Fruit fly (Drosophila melanogaster) whole organism, embryonic: ENCODE data around the gene mdlc.

ENCODE experiments used
- B-H2 ChIP-seq: fragments of 200-800 bp; sonication (Bioruptor generic); optimal IDR thresholded peaks from 2 replicates; lab custom pipeline; 2018; ENCODE audit warnings: missing biosample characterization, mild to moderate bottlenecking, missing genetic modification characterization
- BEAF-32 ChIP-seq: fragments of 200-800 bp; sonication (Bioruptor generic); optimal IDR thresholded peaks from 3 replicates; lab custom pipeline; 2017; ENCODE audit warnings: missing biosample characterization, missing genetic modification characterization, mild to moderate bottlenecking, moderate library complexity, missing genetic modification reagents
- Bgb ChIP-seq: fragments of 200-800 bp; sonication (Bioruptor generic); IDR thresholded peaks from 2 replicates; pipeline ENCODE4 v1.3.6; 2022; ENCODE audit warnings: missing biosample characterization, missing genetic modification characterization; ENCODE audit not compliant: partially characterized antibody
- CG10267 ChIP-seq: fragments of 200-800 bp; sonication (Bioruptor generic); optimal IDR thresholded peaks from 2 replicates; lab custom pipeline; 2018; ENCODE audit warnings: missing biosample characterization, mild to moderate bottlenecking, missing genetic modification characterization, moderate library complexity
- CG1233 ChIP-seq: fragments of 200-800 bp; sonication (Bioruptor generic); optimal IDR thresholded peaks from 4 replicates; lab custom pipeline; 2018; ENCODE audit warnings: missing biosample characterization, mild to moderate bottlenecking, missing genetic modification characterization
- CG12942 ChIP-seq: fragments of 200-800 bp; sonication (Bioruptor generic); optimal IDR thresholded peaks from 3 replicates; lab custom pipeline; 2016; ENCODE audit warnings: missing biosample characterization, missing genetic modification characterization
- CG16863 ChIP-seq: fragments of 200-800 bp; sonication (Bioruptor generic); optimal IDR thresholded peaks from 3 replicates; lab custom pipeline; 2016; ENCODE audit warnings: missing biosample characterization, missing genetic modification characterization
- CG17361 ChIP-seq: fragments of 200-800 bp; sonication (Bioruptor generic); IDR thresholded peaks from 3 replicates; pipeline ENCODE4 v1.3.6; 2022; ENCODE audit warnings: missing biosample characterization, missing genetic modification characterization
- CG2120 ChIP-seq: fragments of 200-800 bp; sonication (Bioruptor generic); optimal IDR thresholded peaks from 3 replicates; lab custom pipeline; 2016; ENCODE audit warnings: missing biosample characterization, missing genetic modification characterization
- CG2875 ChIP-seq: fragments of 200-800 bp; sonication (Bioruptor generic); optimal IDR thresholded peaks from 2 replicates; lab custom pipeline; 2017; ENCODE audit warnings: missing biosample characterization, mild to moderate bottlenecking, missing genetic modification characterization, missing genetic modification reagents
- CG3163 ChIP-seq: fragments of 200-800 bp; sonication (Bioruptor generic); optimal IDR thresholded peaks from 3 replicates; lab custom pipeline; 2016; ENCODE audit warnings: missing biosample characterization, missing genetic modification characterization
- CG4360 ChIP-seq: fragments of 200-800 bp; sonication (Bioruptor generic); IDR thresholded peaks from 2 replicates; pipeline ENCODE4 v1.3.6; 2022; ENCODE audit warnings: missing biosample characterization, missing genetic modification characterization
- CG4820 ChIP-seq: fragments of 200-800 bp; sonication (Bioruptor generic); optimal IDR thresholded peaks from 3 replicates; lab custom pipeline; 2016; ENCODE audit warnings: missing biosample characterization, missing genetic modification characterization
- CG6683 ChIP-seq: fragments of 200-800 bp; sonication (Bioruptor generic); optimal IDR thresholded peaks from 2 replicates; lab custom pipeline; 2017; ENCODE audit warnings: missing biosample characterization, mild to moderate bottlenecking, missing genetic modification characterization, missing genetic modification reagents
- CG9727 ChIP-seq: fragments of 200-800 bp; sonication (Bioruptor generic); optimal IDR thresholded peaks from 3 replicates; lab custom pipeline; 2017; ENCODE audit warnings: missing biosample characterization, mild to moderate bottlenecking, missing genetic modification characterization
- CG9817 ChIP-seq: fragments of 200-800 bp; sonication (Bioruptor generic); optimal IDR thresholded peaks from 2 replicates; lab custom pipeline; 2018; ENCODE audit warnings: missing biosample characterization, mild to moderate bottlenecking, missing genetic modification characterization, moderate library complexity
- D19B ChIP-seq: fragments of 200-800 bp; sonication (Bioruptor generic); optimal IDR thresholded peaks from 2 replicates; lab custom pipeline; 2017; ENCODE audit warnings: missing biosample characterization, mild to moderate bottlenecking, missing genetic modification characterization
- Dip2 ChIP-seq: fragments of 200-800 bp; sonication (Bioruptor generic); IDR thresholded peaks from 2 replicates; pipeline ENCODE4 v1.3.6; 2022; ENCODE audit warnings: missing biosample characterization, missing genetic modification characterization
- GATAe ChIP-seq: fragments of 200-800 bp; sonication (Bioruptor generic); conservative IDR thresholded peaks from 2 replicates; pipeline ENCODE4 v1.3.6; 2022; ENCODE audit warnings: missing biosample characterization, missing genetic modification characterization
- Hr78 ChIP-seq, 2 experiments: fragments of 200-800 bp in 1 of 2; fragments of >200 bp in 1 of 2; sonication (Bioruptor generic) in 1 of 2; optimal IDR thresholded peaks; 2 replicates each; lab custom pipeline; 2017 to 2019; ENCODE audit warnings: missing biosample characterization in 2 of 2, missing genetic modification characterization in 2 of 2, mild to moderate bottlenecking in 1 of 2, moderate library complexity in 1 of 2
- Med ChIP-seq: fragments of 200-800 bp; sonication (Bioruptor generic); peaks from one replicate; lab custom pipeline; 2016; ENCODE audit warnings: missing biosample characterization, missing genetic modification characterization, mild to moderate bottlenecking, inconsistent platforms, moderate library complexity
- Myb ChIP-seq: fragments of 200-800 bp; sonication (Bioruptor generic); optimal IDR thresholded peaks from 2 replicates; lab custom pipeline; 2016; ENCODE audit warnings: missing biosample characterization, missing genetic modification characterization
- NC2α ChIP-seq: fragments of 200-800 bp; sonication (Bioruptor generic); optimal IDR thresholded peaks from 2 replicates; lab custom pipeline; 2016; ENCODE audit warnings: missing biosample characterization, missing genetic modification characterization
- Oaz ChIP-seq: fragments of 200-800 bp; sonication (Bioruptor generic); IDR thresholded peaks from 2 replicates; pipeline ENCODE4 v1.3.6; 2022; ENCODE audit warnings: missing biosample characterization, missing genetic modification characterization
- Stat92E ChIP-seq, 3 experiments: fragments of >200 bp in 2 of 3; fragments of 200-800 bp in 1 of 3; sonication (Bioruptor generic) in 1 of 3; optimal IDR thresholded peaks; 2 replicates each; lab custom pipeline; 2017 to 2019; ENCODE audit warnings: missing biosample characterization in 3 of 3, missing genetic modification characterization in 3 of 3, mild to moderate bottlenecking in 1 of 3, moderate library complexity in 1 of 3
- Usf ChIP-seq: fragments of 200-800 bp; sonication (Bioruptor generic); optimal IDR thresholded peaks from 2 replicates; lab custom pipeline; 2017; ENCODE audit warnings: missing genotype, missing biosample characterization, missing genetic modification characterization
- Vsx1 ChIP-seq: fragments of 200-800 bp; sonication (Bioruptor generic); optimal IDR thresholded peaks from 2 replicates; lab custom pipeline; 2017; ENCODE audit warnings: missing biosample characterization, mild to moderate bottlenecking, missing genetic modification characterization, missing genetic modification reagents
- ap ChIP-seq: fragments of 200-800 bp; sonication (Bioruptor generic); IDR thresholded peaks from 2 replicates; pipeline ENCODE4 v1.3.6; 2022; ENCODE audit warnings: missing biosample characterization, missing genetic modification characterization
- bowl ChIP-seq: fragments of 200-800 bp; sonication (Bioruptor generic); IDR thresholded peaks from 2 replicates; pipeline ENCODE4 v1.3.6; 2022; ENCODE audit warnings: missing biosample characterization, missing genetic modification characterization
- bsh ChIP-seq, 2 experiments: fragments of 200-800 bp; sonication (Bioruptor generic); optimal IDR thresholded peaks; 2 replicates each; lab custom pipeline; 2017 to 2018; ENCODE audit warnings: mild to moderate bottlenecking in 2 of 2, missing biosample characterization in 2 of 2, missing genetic modification characterization in 2 of 2, moderate library complexity in 1 of 2
- cas ChIP-seq: fragments of 200-800 bp; sonication (Bioruptor generic); IDR thresholded peaks from 2 replicates; pipeline ENCODE4 v1.3.6; 2022; ENCODE audit warnings: missing biosample characterization, missing genetic modification characterization
- dmrt99B ChIP-seq: fragments of 200-800 bp; sonication (Bioruptor generic); optimal IDR thresholded peaks from 2 replicates; lab custom pipeline; 2018; ENCODE audit warnings: missing biosample characterization, mild to moderate bottlenecking, missing genetic modification characterization, moderate library complexity
- emc ChIP-seq: fragments of 200-800 bp; sonication (Bioruptor generic); optimal IDR thresholded peaks from 2 replicates; lab custom pipeline; 2016; ENCODE audit warnings: missing biosample characterization, missing genetic modification characterization
- ems ChIP-seq: fragments of 200-800 bp; sonication (Bioruptor generic); optimal IDR thresholded peaks from 3 replicates; lab custom pipeline; 2016; ENCODE audit warnings: missing biosample characterization, missing genetic modification characterization
- exex ChIP-seq: fragments of 200-800 bp; sonication (Bioruptor generic); optimal IDR thresholded peaks from 4 replicates; lab custom pipeline; 2018; ENCODE audit warnings: missing biosample characterization, mild to moderate bottlenecking, missing genetic modification characterization, moderate library complexity
- eyg ChIP-seq: fragments of 200-800 bp; sonication (Bioruptor generic); optimal IDR thresholded peaks from 3 replicates; lab custom pipeline; 2016; ENCODE audit warnings: missing biosample characterization, missing genetic modification characterization
- grau ChIP-seq: fragments of 200-800 bp; optimal IDR thresholded peaks from 3 replicates; lab custom pipeline; 2019; ENCODE audit warnings: missing biosample characterization, mild to moderate bottlenecking, missing genetic modification characterization, moderate library complexity
- kni ChIP-seq: fragments of 200-800 bp; sonication (Bioruptor generic); optimal IDR thresholded peaks from 3 replicates; lab custom pipeline; 2017; ENCODE audit warnings: mild to moderate bottlenecking, missing biosample characterization, missing genetic modification reagents, missing genetic modification characterization
- lab ChIP-seq: fragments of 200-800 bp; sonication (Bioruptor generic); optimal IDR thresholded peaks from 3 replicates; lab custom pipeline; 2017; ENCODE audit warnings: missing biosample characterization, missing genetic modification characterization, mild to moderate bottlenecking, moderate library complexity, missing genetic modification reagents
- luna ChIP-seq: fragments of 200-800 bp; sonication (Bioruptor generic); optimal IDR thresholded peaks from 2 replicates; lab custom pipeline; 2016; ENCODE audit warnings: missing biosample characterization, missing genetic modification characterization
- oc ChIP-seq: fragments of 200-800 bp; sonication (Bioruptor generic); optimal IDR thresholded peaks from 2 replicates; lab custom pipeline; 2018; ENCODE audit warnings: missing biosample characterization, mild to moderate bottlenecking, missing genetic modification characterization, moderate library complexity
- onecut ChIP-seq: fragments of 200-800 bp; sonication (Bioruptor generic); IDR thresholded peaks from 2 replicates; pipeline ENCODE4 v1.3.6; 2022; ENCODE audit warnings: missing biosample characterization, missing genetic modification characterization
- p53 ChIP-seq: fragments of 200-800 bp; sonication (Bioruptor generic); optimal IDR thresholded peaks from 2 replicates; lab custom pipeline; 2016; ENCODE audit warnings: missing biosample characterization, missing genetic modification characterization
- pb ChIP-seq: fragments of 200-800 bp; sonication (Bioruptor generic); optimal IDR thresholded peaks from 3 replicates; lab custom pipeline; 2016; ENCODE audit warnings: missing biosample characterization, missing genetic modification characterization
- pho ChIP-seq: fragments of 200-800 bp; sonication (Bioruptor generic); optimal IDR thresholded peaks from 2 replicates; lab custom pipeline; 2016; ENCODE audit warnings: missing biosample characterization, missing genetic modification characterization
- pros ChIP-seq: fragments of 200-800 bp; sonication (Bioruptor generic); optimal IDR thresholded peaks from 3 replicates; lab custom pipeline; 2019; ENCODE audit warnings: missing biosample characterization, mild to moderate bottlenecking, missing genetic modification characterization, moderate library complexity
- repo ChIP-seq: fragments of 200-800 bp; sonication (Bioruptor generic); optimal IDR thresholded peaks from 2 replicates; lab custom pipeline; 2016; ENCODE audit warnings: missing biosample characterization, missing genetic modification characterization
- run ChIP-seq: fragments of 200-800 bp; sonication (Bioruptor generic); optimal IDR thresholded peaks from 3 replicates; lab custom pipeline; 2018; ENCODE audit warnings: missing biosample characterization, mild to moderate bottlenecking, missing genetic modification characterization
- trem ChIP-seq: fragments of 200-800 bp; optimal IDR thresholded peaks from 3 replicates; lab custom pipeline; 2019; ENCODE audit warnings: missing biosample characterization, mild to moderate bottlenecking, missing genetic modification characterization, moderate library complexity

mdlc gene

dm6 chr3R:20021152-20021769 is 36.3 kb upstream of the mdlc start, which contains the start of the genes PIG-L and psidin (continued):
- peak; percentile 93 for TF ChIP-seq BEAF-32
- TF ChIP-seq GATAe (GFP tag; lab: Robert Waterston, UW), result peak; percentile 22; the same call in 1 of the 2 replicates
- TF ChIP-seq B-H2 (GFP tag; lab: Kevin White, UChicago), result peak; percentile 80
- peak; percentile 31 for TF ChIP-seq CG2875 (GFP tag; lab: Kevin White, UChicago)
- peak; percentile 69 for TF ChIP-seq Vsx1 (GFP tag; lab: Kevin White, UChicago)
- peak; percentile 43 for TF ChIP-seq exex (tag; lab: Kevin White, UChicago)
- peak; percentile 62 for TF ChIP-seq luna (GFP tag; lab: Kevin White, UChicago)
- no peak for TF ChIP-seq eyg (GFP tag; lab: Kevin White, UChicago)
- TF ChIP-seq dmrt99B, result no peak
- peak; percentile 70 for TF ChIP-seq trem (tag; lab: Kevin White, UChicago)
- TF ChIP-seq D19B (GFP tag; lab: Kevin White, UChicago), result no peak
- peak; percentile 80 for TF ChIP-seq CG12942 (GFP tag; lab: Kevin White, UChicago)
- peak; percentile 15 for TF ChIP-seq CG3163
- peak; percentile 93 for TF ChIP-seq CG2120
- peak; percentile 12 for TF ChIP-seq NC2α
- no peak for TF ChIP-seq emc (GFP tag; lab: Kevin White, UChicago)
- TF ChIP-seq oc, result no peak
- TF ChIP-seq CG17361, result peak; percentile 96
- TF ChIP-seq Bgb, result peak; percentile 93
- TF ChIP-seq bowl, result 0 out of 2 replicates have a peak, but pooled peaks have one; percentile 23
- TF ChIP-seq Med (GFP tag; lab: Kevin White, UChicago), result peak; percentile 96
- peak; percentile 12 for TF ChIP-seq p53 (GFP tag; lab: Kevin White, UChicago)
- peak; percentile 63 for TF ChIP-seq CG10267 (tag; lab: Kevin White, UChicago)
- peak; percentile 36 for TF ChIP-seq repo
- no peak for TF ChIP-seq CG6683
- no peak for TF ChIP-seq Hr78 (GFP tag; optimal IDR thresholded peaks at IDR 0.05; lab: Kevin White, UChicago)
- peak; percentile 77 for TF ChIP-seq ems (GFP tag; lab: Kevin White, UChicago)
- TF ChIP-seq pros (GFP tag; lab: Kevin White, UChicago), result no peak
- peak; percentile 56 for TF ChIP-seq run (tag; lab: Kevin White, UChicago)
- peak; percentile 51; the same call in 1 of the 2 replicates for TF ChIP-seq Oaz (GFP tag; lab: Robert Waterston, UW)
- TF ChIP-seq grau (tag; lab: Kevin White, UChicago), result peak; percentile 93
- peak; percentile 37 for TF ChIP-seq pb
- no peak for TF ChIP-seq lab
- peak in 1 of 2 experiments; percentile 80 for TF ChIP-seq bsh (GFP tag; optimal IDR thresholded peaks at IDR 0.05; lab: Kevin White, UChicago)
- peak; percentile 49 for TF ChIP-seq Myb (GFP tag; lab: Kevin White, UChicago)
- TF ChIP-seq CG9727 (GFP tag; lab: Kevin White, UChicago), result peak; percentile 82
- peak; percentile 69 for TF ChIP-seq CG1233 (GFP tag; lab: Kevin White, UChicago)
- peak; percentile 67 for TF ChIP-seq Usf (GFP tag; lab: Kevin White, UChicago)
- peak in 1 of 3 experiments; percentile 77 for TF ChIP-seq Stat92E (GFP tag; optimal IDR thresholded peaks at IDR 0.05; lab: Kevin White, UChicago)
- no peak for TF ChIP-seq CG4360 (GFP tag; lab: Robert Waterston, UW)
- TF ChIP-seq pho (GFP tag; lab: Kevin White, UChicago), result peak; percentile 90
- TF ChIP-seq cas, result 0 out of 2 replicates have a peak, but pooled peaks have one; percentile 8
- no peak for TF ChIP-seq Dip2 (GFP tag; lab: Robert Waterston, UW)
- no peak for TF ChIP-seq kni (GFP tag; lab: Kevin White, UChicago)
- no peak for TF ChIP-seq ap (GFP tag; lab: Robert Waterston, UW)
- TF ChIP-seq CG9817 (tag; lab: Kevin White, UChicago), result peak; percentile 84
- TF ChIP-seq onecut (GFP tag; lab: Robert Waterston, UW), result peak; percentile 43; the same call in 1 of the 2 replicates
- TF ChIP-seq CG4820, result peak; percentile 67
- peak; percentile 82 for TF ChIP-seq CG16863
